Fruit fly (Drosophila melanogaster) whole organism: ENCODE data around the gene CG5116.

Source experiments
- CG8478 ChIP-seq: fragments of >200 bp; optimal IDR thresholded peaks from 2 replicates; lab custom pipeline; 2018; ENCODE audit warnings: inconsistent platforms
- EcR ChIP-seq, 2 experiments: fragments of >200 bp; optimal IDR thresholded peaks; 2 replicates each; lab custom pipeline; 2017; ENCODE audit warnings: missing biosample characterization in 2 of 2, missing genetic modification characterization in 2 of 2, missing genetic modification reagents in 2 of 2
- usp ChIP-seq: fragments of >200 bp; optimal IDR thresholded peaks from 2 replicates; lab custom pipeline; 2017; ENCODE audit warnings: missing biosample characterization, missing genetic modification characterization, mixed read lengths

DNA sequence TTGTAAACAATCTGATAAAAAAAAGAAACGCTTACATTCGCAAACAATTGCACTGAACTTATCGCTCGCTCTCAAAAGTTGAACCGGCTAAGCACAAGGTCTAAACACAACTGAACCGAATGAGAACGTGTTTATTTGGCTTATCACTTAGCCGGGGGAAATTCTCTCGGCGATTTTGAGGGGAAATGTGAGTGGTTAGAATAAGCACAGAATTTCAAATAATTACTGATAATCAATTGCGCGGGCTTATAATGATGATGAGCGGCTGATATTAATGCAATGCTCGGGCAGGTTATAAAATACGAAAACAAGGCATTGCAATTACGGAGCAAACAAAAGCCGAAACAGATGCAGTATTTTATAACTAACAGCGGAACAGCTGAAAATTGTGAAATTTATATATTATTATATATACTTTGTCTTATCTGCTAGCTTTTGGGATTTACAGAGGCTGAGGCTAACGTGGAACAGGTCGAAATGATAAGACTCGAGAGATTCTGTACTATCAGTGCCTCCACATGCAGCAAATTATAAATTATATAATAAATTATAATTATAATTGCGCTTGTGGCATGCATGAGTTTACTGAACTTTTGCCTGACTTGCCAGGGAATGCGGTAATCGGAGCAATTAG lies 44.4 kb upstream of the CG5116 start:
- no peak for TF ChIP-seq usp (GFP tag; lab: Kevin White, UChicago)
- no peak for TF ChIP-seq EcR (GFP tag; optimal IDR thresholded peaks at IDR 0.05; lab: Kevin White, UChicago)
- TF ChIP-seq CG8478 (lab: Kevin White, UChicago) = no peak
